Worm (Caenorhabditis elegans): ENCODE measurements around the gene ipla-7.

Gene ipla-7

DNA sequence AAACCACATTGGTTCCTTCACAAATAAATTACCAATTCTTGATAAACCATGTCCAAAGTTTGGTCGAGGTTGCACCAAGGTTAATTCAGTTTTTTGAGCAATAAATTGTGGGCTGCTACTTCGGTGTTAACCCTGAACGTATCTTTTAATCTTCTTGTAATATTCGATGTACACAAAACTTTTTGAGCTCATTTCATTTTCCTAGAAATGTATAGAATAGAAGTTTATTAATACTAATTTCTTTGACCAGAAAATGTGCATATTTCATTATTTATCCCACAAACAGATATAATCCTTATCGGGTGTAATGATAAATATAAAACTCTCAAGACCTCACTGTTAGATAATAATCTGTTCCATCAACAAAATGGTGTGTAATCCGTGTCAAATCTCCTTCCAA lies 1.3 kb upstream of the ipla-7 start:
- TF ChIP-seq ceh-16 (tag; optimal IDR thresholded peaks at IDR 0.05) (no peak), fkh-10 (GFP tag; optimal IDR thresholded peaks at IDR 0.05) (no peak), nhr-77 (tag; optimal IDR thresholded peaks at IDR 0.05) (no peak), lin-39 (tag; optimal IDR thresholded peaks at IDR 0.05) (no peak), nhr-67 (tag; optimal IDR thresholded peaks at IDR 0.05) (no peak), elt-1 (tag; optimal IDR thresholded peaks at IDR 0.05) (no peak), ceh-82 (tag; optimal IDR thresholded peaks at IDR 0.05) (no peak), pha-4 (tag; optimal IDR thresholded peaks at IDR 0.05) (no peak), ZK546.5 (tag; optimal IDR thresholded peaks at IDR 0.05) (no peak), pqm-1 (tag; optimal IDR thresholded peaks at IDR 0.05) (no peak), nhr-11 (tag; optimal IDR thresholded peaks at IDR 0.05) (no peak)

ce11 chrIV:10060795-10061194 lies 1.9 kb downstream of the ipla-7 start:
- TF ChIP-seq pqm-1 (tag; optimal IDR thresholded peaks at IDR 0.05), result peak; percentile 3
- TF ChIP-seq hmg-11 (tag; optimal IDR thresholded peaks at IDR 0.05), result no peak
- peak; percentile 28 for TF ChIP-seq pha-4 (tag; optimal IDR thresholded peaks at IDR 0.05)
- TF ChIP-seq elt-2 (tag; optimal IDR thresholded peaks at IDR 0.05), result peak; percentile 45

- no peak for TF ChIP-seq nfya-1 (tag; optimal IDR thresholded peaks at IDR 0.05; ENCODE audit: insufficient read depth)
- TF ChIP-seq elt-2 (tag; optimal IDR thresholded peaks at IDR 0.05), result peak; percentile 99
- TF ChIP-seq ceh-9 (tag; optimal IDR thresholded peaks at IDR 0.05), result no peak
- TF ChIP-seq daf-12 (tag; optimal IDR thresholded peaks at IDR 0.05), result no peak
- peak; percentile 99 for TF ChIP-seq pqm-1 (tag; optimal IDR thresholded peaks at IDR 0.05)
- no peak for TF ChIP-seq nhr-28 (tag; optimal IDR thresholded peaks at IDR 0.05)
- TF ChIP-seq pha-4 (tag; optimal IDR thresholded peaks at IDR 0.05), result peak; percentile 42
- TF ChIP-seq ceh-28 (tag; optimal IDR thresholded peaks at IDR 0.05), result no peak
- TF ChIP-seq nhr-23 (tag; optimal IDR thresholded peaks at IDR 0.05), result no peak
- TF ChIP-seq elt-3 (tag; optimal IDR thresholded peaks at IDR 0.05), result no peak
- peak; percentile 52 for TF ChIP-seq fos-1 (tag; optimal IDR thresholded peaks at IDR 0.05)
- no peak for TF ChIP-seq nhr-237 (tag; optimal IDR thresholded peaks at IDR 0.05)
- no peak for TF ChIP-seq nhr-11 (tag; optimal IDR thresholded peaks at IDR 0.05)
- no peak for TF ChIP-seq R02D3.7 (tag; optimal IDR thresholded peaks at IDR 0.05)
- TF ChIP-seq jun-1 (tag; optimal IDR thresholded peaks at IDR 0.05), result peak; percentile 46
- no peak for TF ChIP-seq lin-39 (tag; optimal IDR thresholded peaks at IDR 0.05)
These were observed 3.5 kb downstream of the ipla-7 start for ce11 chrIV:10059175-10059574.

- no peak for TF ChIP-seq elt-1 (tag; optimal IDR thresholded peaks at IDR 0.05)
- TF ChIP-seq nfya-1 (tag; optimal IDR thresholded peaks at IDR 0.05; ENCODE audit: insufficient read depth), result no peak
- TF ChIP-seq nhr-43 (tag; optimal IDR thresholded peaks at IDR 0.05; ENCODE audit: poor library complexity, severe bottlenecking), result no peak
- no peak for TF ChIP-seq mml-1 (tag; optimal IDR thresholded peaks at IDR 0.05)
- no peak for TF ChIP-seq nhr-67 (tag; optimal IDR thresholded peaks at IDR 0.05)
- no peak for TF ChIP-seq hmg-11 (tag; optimal IDR thresholded peaks at IDR 0.05)
- TF ChIP-seq zag-1 (tag; optimal IDR thresholded peaks at IDR 0.05), result no peak
- no peak for TF ChIP-seq elt-2 (tag; optimal IDR thresholded peaks at IDR 0.05)
- TF ChIP-seq egl-5 (tag; optimal IDR thresholded peaks at IDR 0.05), result no peak
- TF ChIP-seq fkh-10 (GFP tag; optimal IDR thresholded peaks at IDR 0.05), result no peak
- no peak for TF ChIP-seq daf-12 (tag; optimal IDR thresholded peaks at IDR 0.05)
- no peak for TF ChIP-seq R02D3.7 (tag; optimal IDR thresholded peaks at IDR 0.05)
- TF ChIP-seq ceh-16 (tag; optimal IDR thresholded peaks at IDR 0.05), result no peak
These were observed 6.5 kb downstream of the ipla-7 start, which contains the start of gene T04B2.7 for ce11 chrIV:10056138-10056537. TSS of gene T04B2.7 (minus strand) at chrIV:10056238.

DNA sequence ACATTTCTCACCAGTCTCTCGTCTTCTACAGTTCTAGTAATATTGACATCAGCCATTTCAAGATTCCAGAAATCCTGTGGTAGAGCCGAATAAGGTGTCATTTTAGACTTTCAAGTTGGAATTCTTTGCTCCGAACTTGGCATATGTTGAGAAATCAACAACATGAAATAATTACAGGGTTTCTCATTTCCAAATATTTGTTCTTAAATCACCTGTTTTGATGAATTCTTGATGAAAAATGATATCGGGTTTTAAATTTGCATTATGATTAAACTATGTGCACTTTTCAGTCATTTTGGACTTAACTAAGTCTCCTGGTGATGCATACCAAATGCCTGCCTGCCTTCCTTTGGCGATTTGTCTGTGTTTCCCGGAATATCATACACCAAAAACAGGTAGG lies 9.1 kb downstream of the ipla-7 start, which contains the start of gene srv-12:
Gene srv-12, minus strand, starts transcription at position 101 of the 400 bp plus-strand sequence.
- TF ChIP-seq zag-1 (tag; optimal IDR thresholded peaks at IDR 0.05) (no peak), pqm-1 (tag; optimal IDR thresholded peaks at IDR 0.05) (no peak), eor-1 (tag; optimal IDR thresholded peaks at IDR 0.05) (no peak), sea-2 (GFP tag; optimal IDR thresholded peaks at IDR 0.05) (no peak), ceh-9 (tag; optimal IDR thresholded peaks at IDR 0.05) (no peak), elt-1 (tag; optimal IDR thresholded peaks at IDR 0.05) (no peak), mml-1 (tag; optimal IDR thresholded peaks at IDR 0.05) (no peak), ama-1 (optimal IDR thresholded peaks at IDR 0.05) (no peak), nhr-12 (tag; optimal IDR thresholded peaks at IDR 0.05) (no peak), lin-39 (tag; optimal IDR thresholded peaks at IDR 0.05) (no peak), ztf-11 (tag; optimal IDR thresholded peaks at IDR 0.05) (no peak), nhr-25 (tag; optimal IDR thresholded peaks at IDR 0.05) (no peak), skn-1 (tag; optimal IDR thresholded peaks at IDR 0.05) (no peak), snpc-4 (tag; optimal IDR thresholded peaks at IDR 0.05) (no peak), fkh-2 (tag; optimal IDR thresholded peaks at IDR 0.05) (no peak), lsy-12 (tag; optimal IDR thresholded peaks at IDR 0.05) (no peak), nhr-23 (tag; optimal IDR thresholded peaks at IDR 0.05) (no peak), ceh-82 (tag; optimal IDR thresholded peaks at IDR 0.05) (no peak), unc-39 (tag; optimal IDR thresholded peaks at IDR 0.05) (no peak)
